Fruit fly (Drosophila melanogaster) whole organism, embryonic: Measurements from ENCODE around the gene osp.

Source experiments
- ATbp ChIP-seq: fragments of 200-800 bp; sonication (Bioruptor generic); optimal IDR thresholded peaks from 2 replicates; lab custom pipeline; 2017; ENCODE audit warnings: missing biosample characterization, mild to moderate bottlenecking, missing genetic modification characterization, missing genetic modification reagents
- Awh ChIP-seq: fragments of 200-800 bp; sonication (Bioruptor generic); IDR thresholded peaks from 2 replicates; pipeline ENCODE4, ENCODE4 v1.3.6; 2022; ENCODE audit warnings: missing biosample characterization, missing genetic modification characterization
- CG11456 ChIP-seq: fragments of 200-800 bp; sonication (Bioruptor generic); IDR thresholded peaks from 3 replicates; pipeline ENCODE4 v1.3.6; 2022; ENCODE audit warnings: missing biosample characterization, missing genetic modification characterization
- CG14014 ChIP-seq: fragments of 200-800 bp; sonication (Bioruptor generic); IDR thresholded peaks from 2 replicates; pipeline ENCODE4 v1.3.6; 2022; ENCODE audit warnings: missing biosample characterization, missing genetic modification characterization
- CG14965 ChIP-seq: fragments of 200-800 bp; sonication (Bioruptor generic); optimal IDR thresholded peaks from 2 replicates; lab custom pipeline; 2016; ENCODE audit warnings: missing biosample characterization, missing genetic modification characterization, borderline replicate concordance
- CG15073 ChIP-seq: fragments of 200-800 bp; sonication (Bioruptor generic); optimal IDR thresholded peaks from 2 replicates; lab custom pipeline; 2016; ENCODE audit warnings: missing biosample characterization, missing genetic modification characterization
- CG17359 ChIP-seq: fragments of 200-800 bp; sonication (Bioruptor generic); optimal IDR thresholded peaks from 3 replicates; lab custom pipeline; 2018; ENCODE audit warnings: missing biosample characterization, mild to moderate bottlenecking, missing genetic modification characterization, moderate library complexity
- CG17568 ChIP-seq: fragments of 200-800 bp; sonication (Bioruptor generic); optimal IDR thresholded peaks from 2 replicates; lab custom pipeline; 2018; ENCODE audit warnings: missing biosample characterization, mild to moderate bottlenecking, missing genetic modification characterization, moderate library complexity
- CG18262 ChIP-seq: fragments of 200-800 bp; optimal IDR thresholded peaks from 3 replicates; lab custom pipeline; 2019; ENCODE audit warnings: missing biosample characterization, mild to moderate bottlenecking, missing genetic modification characterization, moderate library complexity
- CG3163 ChIP-seq: fragments of 200-800 bp; sonication (Bioruptor generic); optimal IDR thresholded peaks from 3 replicates; lab custom pipeline; 2016; ENCODE audit warnings: missing biosample characterization, missing genetic modification characterization
- CG34376 ChIP-seq: fragments of 200-800 bp; sonication (Bioruptor generic); optimal IDR thresholded peaks from 2 replicates; lab custom pipeline; 2018; ENCODE audit warnings: missing biosample characterization, mild to moderate bottlenecking, missing genetic modification characterization
- CG3995 ChIP-seq: fragments of 200-800 bp; sonication (Bioruptor generic); optimal IDR thresholded peaks from 3 replicates; lab custom pipeline; 2016; ENCODE audit warnings: missing biosample characterization, missing genetic modification characterization
- CG42726 ChIP-seq: fragments of 200-800 bp; sonication (Bioruptor generic); IDR thresholded peaks from 2 replicates; pipeline ENCODE4 v1.3.6; 2022; ENCODE audit warnings: missing biosample characterization, missing genetic modification characterization; ENCODE audit not compliant: partially characterized antibody
- CG4617 ChIP-seq: fragments of 200-800 bp; sonication (Bioruptor generic); optimal IDR thresholded peaks from 3 replicates; lab custom pipeline; 2016; ENCODE audit warnings: missing biosample characterization, missing genetic modification characterization, borderline replicate concordance
- CG7786 ChIP-seq: fragments of 200-800 bp; sonication (Bioruptor generic); optimal IDR thresholded peaks from 2 replicates; lab custom pipeline; 2016; ENCODE audit warnings: missing biosample characterization, missing genetic modification characterization
- CG8478 ChIP-seq: fragments of >200 bp; optimal IDR thresholded peaks from 2 replicates; lab custom pipeline; 2018
- Doc3 ChIP-seq: fragments of 200-800 bp; sonication (Bioruptor generic); IDR thresholded peaks from 3 replicates; pipeline ENCODE4 v1.3.6; 2022; ENCODE audit warnings: missing biosample characterization, missing genetic modification characterization; ENCODE audit not compliant: partially characterized antibody
- Dp ChIP-seq: fragments of 200-800 bp; sonication (Bioruptor generic); optimal IDR thresholded peaks from 2 replicates; lab custom pipeline; 2018; ENCODE audit warnings: missing biosample characterization, mild to moderate bottlenecking, missing genetic modification characterization, moderate library complexity
- Fer2 ChIP-seq: fragments of 200-800 bp; sonication (Bioruptor generic); optimal IDR thresholded peaks from 2 replicates; lab custom pipeline; 2018; ENCODE audit warnings: missing biosample characterization, mild to moderate bottlenecking, missing genetic modification characterization, moderate library complexity
- Fer3 ChIP-seq: fragments of 200-800 bp; sonication (Bioruptor generic); optimal IDR thresholded peaks from 2 replicates; lab custom pipeline; 2018; ENCODE audit warnings: missing biosample characterization, mild to moderate bottlenecking, missing genetic modification characterization, moderate library complexity
- HmgD ChIP-seq: fragments of 200-800 bp; sonication (Bioruptor generic); optimal IDR thresholded peaks from 3 replicates; lab custom pipeline; 2016; ENCODE audit warnings: missing biosample characterization, missing genetic modification characterization
- Hr3 ChIP-seq: fragments of 200-800 bp; sonication (Bioruptor generic); optimal IDR thresholded peaks from 3 replicates; lab custom pipeline; 2016; ENCODE audit warnings: missing biosample characterization, missing genetic modification characterization
- MTF-1 ChIP-seq: fragments of 200-800 bp; sonication (Bioruptor generic); optimal IDR thresholded peaks from 2 replicates; lab custom pipeline; 2018; ENCODE audit warnings: missing biosample characterization, mild to moderate bottlenecking, missing genetic modification characterization, borderline replicate concordance
- Nf-YA ChIP-seq: fragments of 200-800 bp; sonication (Bioruptor generic); IDR thresholded peaks from 2 replicates; pipeline ENCODE4 v1.3.6; 2022; ENCODE audit warnings: missing biosample characterization, missing genetic modification characterization
- Ptx1 ChIP-seq: fragments of 200-800 bp; sonication (Bioruptor generic); IDR thresholded peaks from 2 replicates; pipeline ENCODE4 v1.3.6; 2022; ENCODE audit warnings: missing biosample characterization, missing genetic modification characterization
- Sin3A ChIP-seq: fragments of >200 bp; optimal IDR thresholded peaks from 2 replicates; lab custom pipeline; 2018
- TFAM ChIP-seq: fragments of 200-800 bp; sonication (Bioruptor generic); optimal IDR thresholded peaks from 2 replicates; lab custom pipeline; 2017; ENCODE audit warnings: missing biosample characterization, missing genetic modification characterization, inconsistent platforms
- Tbp ChIP-seq: fragments of >200 bp; optimal IDR thresholded peaks from 2 replicates; lab custom pipeline; 2018; ENCODE audit warnings: missing biosample characterization, missing genetic modification characterization
- Trl ChIP-seq, 3 experiments: fragments of >200 bp in 2 of 3; fragments of 200-800 bp in 1 of 3; sonication (Bioruptor generic) in 1 of 3; optimal IDR thresholded peaks; 2 replicates in 1 of 3; 3 replicates in 2 of 3; lab custom pipeline; 2016 to 2017; ENCODE audit warnings: missing biosample characterization in 1 of 3, missing genetic modification characterization in 1 of 3
- Xrp1 ChIP-seq: fragments of 200-800 bp; sonication (Bioruptor generic); IDR thresholded peaks from 2 replicates; pipeline ENCODE4 v1.3.6; 2022; ENCODE audit warnings: missing biosample characterization, missing genetic modification characterization
- ap ChIP-seq: fragments of 200-800 bp; sonication (Bioruptor generic); IDR thresholded peaks from 2 replicates; pipeline ENCODE4 v1.3.6; 2022; ENCODE audit warnings: missing biosample characterization, missing genetic modification characterization
- bbx ChIP-seq: fragments of 200-800 bp; sonication (Bioruptor generic); IDR thresholded peaks from 2 replicates; pipeline ENCODE4 v1.3.6; 2022; ENCODE audit warnings: missing biosample characterization, missing genetic modification characterization; ENCODE audit not compliant: partially characterized antibody
- bowl ChIP-seq: fragments of 200-800 bp; sonication (Bioruptor generic); IDR thresholded peaks from 2 replicates; pipeline ENCODE4 v1.3.6; 2022; ENCODE audit warnings: missing biosample characterization, missing genetic modification characterization
- danr ChIP-seq: fragments of 200-800 bp; sonication (Bioruptor generic); IDR thresholded peaks from 2 replicates; pipeline ENCODE4 v1.3.6; 2022; ENCODE audit warnings: missing biosample characterization, missing genetic modification characterization
- dm ChIP-seq: fragments of 200-800 bp; sonication (Bioruptor generic); optimal IDR thresholded peaks from 3 replicates; lab custom pipeline; 2016; ENCODE audit warnings: missing biosample characterization, missing genetic modification characterization
- dysf ChIP-seq: fragments of 200-800 bp; sonication (Bioruptor generic); IDR thresholded peaks from 3 replicates; pipeline ENCODE4 v1.3.6; 2022; ENCODE audit warnings: missing biosample characterization, missing genetic modification characterization
- fd3F ChIP-seq: fragments of 200-800 bp; sonication (Bioruptor generic); optimal IDR thresholded peaks from 2 replicates; lab custom pipeline; 2018; ENCODE audit warnings: missing biosample characterization, mild to moderate bottlenecking, missing genetic modification characterization, moderate library complexity
- fd96Cb ChIP-seq: fragments of 200-800 bp; sonication (Bioruptor generic); optimal IDR thresholded peaks from 2 replicates; lab custom pipeline; 2018; ENCODE audit warnings: missing biosample characterization, mild to moderate bottlenecking, missing genetic modification characterization, moderate library complexity
- gsb ChIP-seq: fragments of 200-800 bp; sonication (Bioruptor generic); IDR thresholded peaks from 2 replicates; pipeline ENCODE4 v1.3.6; 2022; ENCODE audit warnings: missing biosample characterization, missing genetic modification characterization
- hbn ChIP-seq: fragments of 200-800 bp; sonication (Bioruptor generic); IDR thresholded peaks from 2 replicates; pipeline ENCODE4 v1.3.6; 2022; ENCODE audit warnings: missing biosample characterization, missing genetic modification characterization; ENCODE audit not compliant: partially characterized antibody
- kah ChIP-seq: fragments of 200-800 bp; sonication (Bioruptor generic); optimal IDR thresholded peaks from 2 replicates; lab custom pipeline; 2018; ENCODE audit warnings: missing biosample characterization, mild to moderate bottlenecking, missing genetic modification characterization
- lilli ChIP-seq: fragments of 200-800 bp; sonication (Bioruptor generic); optimal IDR thresholded peaks from 3 replicates; lab custom pipeline; 2016; ENCODE audit warnings: missing biosample characterization, missing genetic modification characterization
- nom ChIP-seq: fragments of 200-800 bp; sonication (Bioruptor generic); optimal IDR thresholded peaks from 2 replicates; lab custom pipeline; 2017; ENCODE audit warnings: missing biosample characterization, missing genetic modification characterization, mild to moderate bottlenecking, moderate library complexity, missing genetic modification reagents
- pfk ChIP-seq: fragments of 200-800 bp; sonication (Bioruptor generic); optimal IDR thresholded peaks from 2 replicates; lab custom pipeline; 2018; ENCODE audit warnings: missing biosample characterization, mild to moderate bottlenecking, missing genetic modification characterization, moderate library complexity
- shn ChIP-seq: fragments of 200-800 bp; sonication (Bioruptor generic); optimal IDR thresholded peaks from 3 replicates; lab custom pipeline; 2016; ENCODE audit warnings: missing biosample characterization, missing genetic modification characterization
- tup ChIP-seq: fragments of 200-800 bp; sonication (Bioruptor generic); optimal IDR thresholded peaks from 2 replicates; lab custom pipeline; 2016; ENCODE audit warnings: missing biosample characterization, mild to moderate bottlenecking, missing genetic modification characterization, moderate library complexity
- unc-4 ChIP-seq: fragments of 200-800 bp; sonication (Bioruptor generic); IDR thresholded peaks from 2 replicates; pipeline ENCODE4 v1.3.6; 2022; ENCODE audit warnings: missing biosample characterization, missing genetic modification characterization; ENCODE audit not compliant: partially characterized antibody
- zen2 ChIP-seq: fragments of 200-800 bp; sonication (Bioruptor generic); IDR thresholded peaks from 3 replicates; pipeline ENCODE4 v1.3.6; 2022; ENCODE audit warnings: missing biosample characterization, missing genetic modification characterization; ENCODE audit not compliant: partially characterized antibody

osp gene

dm6 chr2L:14606112-14606511 is 83.0 kb downstream of the osp start:
- TF ChIP-seq Xrp1 (GFP tag; lab: Robert Waterston, UW) = no peak
- no peak for TF ChIP-seq Tbp (GFP tag; lab: Kevin White, UChicago)
- no peak for TF ChIP-seq ap
- peak; percentile 22 for TF ChIP-seq CG8478
- no peak for TF ChIP-seq Sin3A (lab: Kevin White, UChicago)
- TF ChIP-seq zen2 (GFP tag; lab: Robert Waterston, UW) = no peak
- 0 out of 2 replicates have a peak, but pooled peaks have one; percentile 51 for TF ChIP-seq CG42726 (GFP tag; lab: Robert Waterston, UW)
- TF ChIP-seq Ptx1 (GFP tag; lab: Robert Waterston, UW) = no peak
- TF ChIP-seq lilli (GFP tag; lab: Kevin White, UChicago) = no peak
- TF ChIP-seq CG11456 (GFP tag; lab: Robert Waterston, UW) = no peak

dm6 chr2L:14599058-14599789 is 89.9 kb downstream of the osp start:
- TF ChIP-seq CG17568 (GFP tag; lab: Kevin White, UChicago) (no peak), bowl (GFP tag; lab: Robert Waterston, UW) (no peak), CG3995 (GFP tag; lab: Kevin White, UChicago) (no peak), Doc3 (GFP tag; lab: Robert Waterston, UW) (no peak), CG3163 (GFP tag; lab: Kevin White, UChicago) (no peak), CG7786 (no peak), Dp (GFP tag; lab: Kevin White, UChicago) (no peak), MTF-1 (GFP tag; lab: Kevin White, UChicago) (no peak), tup (GFP tag; lab: Kevin White, UChicago) (no peak), kah (GFP tag; lab: Kevin White, UChicago) (no peak), unc-4 (peak; percentile 53), pfk (no peak), shn (GFP tag; lab: Kevin White, UChicago) (no peak), CG15073 (no peak), dm (GFP tag; lab: Kevin White, UChicago) (no peak), danr (no peak), fd3F (GFP tag; lab: Kevin White, UChicago) (no peak), CG4617 (no peak), nom (GFP tag; lab: Kevin White, UChicago) (peak; percentile 24), CG17359 (tag; lab: Kevin White, UChicago) (no peak), Trl (optimal IDR thresholded peaks at IDR 0.05; lab: Kevin White, UChicago) (no peak), Trl (GFP tag; optimal IDR thresholded peaks at IDR 0.05; lab: Kevin White, UChicago) (no peak), CG14014 (no peak), fd96Cb (tag; lab: Kevin White, UChicago) (no peak), Nf-YA (GFP tag; lab: Robert Waterston, UW) (no peak), HmgD (GFP tag; lab: Kevin White, UChicago) (no peak), CG18262 (tag; lab: Kevin White, UChicago) (no peak), Fer3 (tag; lab: Kevin White, UChicago) (no peak), CG14965 (GFP tag; lab: Kevin White, UChicago) (no peak), dysf (no peak), hbn (GFP tag; lab: Robert Waterston, UW) (peak; percentile 39; the same call in 1 of the 2 replicates), ATbp (no peak), gsb (GFP tag; lab: Robert Waterston, UW) (no peak), Fer2 (tag; lab: Kevin White, UChicago) (no peak), CG34376 (GFP tag; lab: Kevin White, UChicago) (peak; percentile 33), bbx (GFP tag; lab: Robert Waterston, UW) (peak; percentile 85), Awh (GFP tag; lab: Robert Waterston, UW) (no peak), TFAM (no peak), Hr3 (no peak)
